2 worm cellular contexts compared by ENCODE assay signal in the genomic region with DNA sequence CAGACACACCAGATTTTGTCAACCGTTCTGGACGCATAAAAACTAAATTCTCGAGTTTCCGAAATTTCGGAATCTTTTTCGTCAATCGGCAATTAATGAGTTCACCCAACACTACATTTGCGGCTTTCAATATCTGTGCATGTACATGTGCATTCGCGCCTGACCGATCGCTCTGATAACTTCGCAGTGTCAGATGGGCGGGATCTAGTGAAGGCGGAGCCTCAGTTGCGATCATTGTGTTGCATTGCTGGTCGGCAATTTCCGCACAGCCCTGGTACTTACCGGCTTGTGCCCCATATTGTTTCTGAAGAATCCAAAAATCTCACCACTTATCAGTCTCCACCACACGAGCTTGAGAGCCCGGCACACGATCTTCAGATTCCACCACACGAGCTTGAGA.
A peak's percentile ranks its signal among the peaks of the same experiment; 100 is the strongest.
TF ChIP-seq lines count a peak whose summit lies in the region.

No protein-coding gene starts in this region.

TF ChIP-seq in whole organism, L4 larva, 104 proteins besides CTCF, POLR2A, EP300 and RAD21:
- TF ChIP-seq nhr-111 (GFP tag; optimal IDR thresholded peaks at IDR 0.05; lab: Kevin White, UChicago) (no peak), sdz-12 (GFP tag; optimal IDR thresholded peaks at IDR 0.05; lab: Kevin White, UChicago) (no peak), lin-15B (tag; optimal IDR thresholded peaks at IDR 0.05; lab: Kevin White, UChicago) (no peak), nhr-25 (tag; optimal IDR thresholded peaks at IDR 0.05; lab: Kevin White, UChicago; ENCODE audit: borderline replicate concordance, insufficient read depth) (no peak), fos-1 (tag; optimal IDR thresholded peaks at IDR 0.05; lab: Kevin White, UChicago) (no peak), ceh-44 (GFP tag; IDR thresholded peaks at IDR 0.05; lab: Robert Waterston, UW) (no peak), ZK546.5 (tag; optimal IDR thresholded peaks at IDR 0.05; lab: Kevin White, UChicago) (no peak), ceh-32 (tag; optimal IDR thresholded peaks at IDR 0.05; lab: Kevin White, UChicago; ENCODE audit: poor library complexity) (no peak), unc-62 (GFP tag; optimal IDR thresholded peaks at IDR 0.05 in 1 of 2; lab: Kevin White, UChicago) (peak in 1 of 2 experiments; percentile 62), unc-62 (tag; optimal IDR thresholded peaks at IDR 0.05; lab: Kevin White, UChicago) (no peak), aha-1 (tag; lab: Kevin White, UChicago) (peak; percentile 60), T20F7.1 (GFP tag; optimal IDR thresholded peaks at IDR 0.05; lab: Kevin White, UChicago) (no peak), mep-1 (tag; optimal IDR thresholded peaks at IDR 0.05; lab: Kevin White, UChicago) (no peak), Y75B8A.6 (GFP tag; IDR thresholded peaks at IDR 0.05; lab: Robert Waterston, UW) (no peak), zfp-3 (GFP tag; conservative IDR thresholded peaks at IDR 0.05; lab: Robert Waterston, UW) (no peak)

TF ChIP-seq in whole organism, young adult, 124 proteins besides CTCF, POLR2A, EP300 and RAD21:
- no peak for TF ChIP-seq mel-28 (tag; optimal IDR thresholded peaks at IDR 0.05; lab: Kevin White, UChicago; ENCODE audit: borderline replicate concordance)
- peak; percentile 44 for TF ChIP-seq zfh-2 (GFP tag; conservative IDR thresholded peaks at IDR 0.05; lab: Robert Waterston, UW)
